Worm (Caenorhabditis elegans) whole organism, mixed stage, embryonic: Measurements from ENCODE around the gene atn-1.

Source experiments
- ceh-43 ChIP-seq: fragments of 200-800 bp; sonication (Bioruptor generic); optimal IDR thresholded peaks from 2 replicates; lab custom pipeline; 2018; ENCODE audit warnings: mild to moderate bottlenecking, missing genetic modification characterization, moderate library complexity, missing compliant biosample characterization
- ces-1 ChIP-seq: fragments of 150-350 bp; optimal IDR thresholded peaks from 2 replicates; lab custom pipeline; 2014; ENCODE audit warnings: missing biosample characterization, missing genetic modification reagents, missing genetic modification characterization
- elt-1 ChIP-seq: sonication (generic microtip); optimal IDR thresholded peaks from 2 replicates; lab custom pipeline; 2017; ENCODE audit warnings: missing genetic modification characterization, mild to moderate bottlenecking, missing compliant biosample characterization, antibody characterized with exemption, moderate library complexity, borderline replicate concordance; ENCODE audit not compliant: insufficient read depth
- elt-3 ChIP-seq: fragments of 150-350 bp; optimal IDR thresholded peaks from 2 replicates; lab custom pipeline; 2014; ENCODE audit warnings: missing biosample characterization, missing genetic modification characterization
- ham-2 ChIP-seq: fragments of 200-800 bp; sonication (Bioruptor generic); optimal IDR thresholded peaks from 2 replicates; lab custom pipeline; 2018; ENCODE audit warnings: mild to moderate bottlenecking, missing genetic modification characterization, missing compliant biosample characterization
- lin-32 ChIP-seq: fragments of 200-800 bp; sonication (Bioruptor generic); optimal IDR thresholded peaks from 2 replicates; lab custom pipeline; 2018; ENCODE audit warnings: mild to moderate bottlenecking, missing genetic modification characterization, missing compliant biosample characterization
- nhr-28 ChIP-seq: fragments of 150-350 bp; optimal IDR thresholded peaks from 2 replicates; lab custom pipeline; 2014; ENCODE audit warnings: missing biosample characterization, missing genetic modification characterization
- nhr-76 ChIP-seq: sonication (generic microtip); optimal IDR thresholded peaks from 2 replicates; lab custom pipeline; 2017; ENCODE audit warnings: missing biosample characterization, missing genetic modification characterization
- pha-4 ChIP-seq: fragments of 150-350 bp; optimal IDR thresholded peaks from 2 replicates; lab custom pipeline; 2018; ENCODE audit warnings: missing biosample characterization, missing genetic modification reagents, missing genetic modification characterization
- snpc-4 ChIP-seq: fragments of 150-350 bp; optimal IDR thresholded peaks from 2 replicates; lab custom pipeline; 2014; ENCODE audit warnings: missing biosample characterization, missing genetic modification characterization
- tbx-8 ChIP-seq: fragments of 200-800 bp; sonication (Bioruptor generic); optimal IDR thresholded peaks from 2 replicates; lab custom pipeline; 2018; ENCODE audit warnings: mild to moderate bottlenecking, missing genetic modification characterization, moderate library complexity, missing compliant biosample characterization
- unc-39 ChIP-seq: fragments of 150-350 bp; optimal IDR thresholded peaks from 2 replicates; lab custom pipeline; 2014; ENCODE audit warnings: missing biosample characterization, missing genetic modification characterization
- unc-62 ChIP-seq: fragments of 150-350 bp; optimal IDR thresholded peaks from 2 replicates; lab custom pipeline; 2014; ENCODE audit warnings: missing biosample characterization, missing genetic modification reagents, missing genetic modification characterization
- ztf-11 ChIP-seq: fragments of 150-350 bp; optimal IDR thresholded peaks from 2 replicates; lab custom pipeline; 2014; ENCODE audit warnings: missing biosample characterization, missing genetic modification characterization

ce11 chrV:12449902-12450301 lies 28.3 kb upstream of the atn-1 start, which contains the start of gene C54D10.10:
- TF ChIP-seq ztf-11 (no peak), elt-3 (tag; lab: Kevin White, UChicago) (no peak), tbx-8 (no peak), ces-1 (GFP tag; lab: Kevin White, UChicago) (no peak), unc-62 (GFP tag; lab: Kevin White, UChicago) (no peak), snpc-4 (tag; lab: Kevin White, UChicago) (no peak), nhr-76 (no peak), pha-4 (tag; lab: Kevin White, UChicago) (no peak), nhr-28 (tag; lab: Kevin White, UChicago) (no peak), elt-1 (no peak), lin-32 (GFP tag; lab: Kevin White, UChicago) (no peak), ceh-43 (GFP tag; lab: Kevin White, UChicago) (no peak), unc-39 (no peak), ham-2 (no peak)
